Fruit fly (Drosophila melanogaster) whole organism, embryonic: ENCODE measurements around the gene eEF1alpha2.

Source experiments
- ATbp ChIP-seq: fragments of 200-800 bp; sonication (Bioruptor generic); optimal IDR thresholded peaks from 2 replicates; lab custom pipeline; 2017; ENCODE audit warnings: missing biosample characterization, mild to moderate bottlenecking, missing genetic modification characterization, missing genetic modification reagents
- Abd-B ChIP-seq: fragments of 200-800 bp; sonication (Bioruptor generic); optimal IDR thresholded peaks from 2 replicates; lab custom pipeline; 2018; ENCODE audit warnings: missing biosample characterization, mild to moderate bottlenecking, missing genetic modification characterization, moderate library complexity
- CG12155 ChIP-seq: fragments of 200-800 bp; sonication (Bioruptor generic); optimal IDR thresholded peaks from 3 replicates; lab custom pipeline; 2016; ENCODE audit warnings: missing biosample characterization, missing genetic modification characterization
- CG12659 ChIP-seq: fragments of 200-800 bp; sonication (Bioruptor generic); optimal IDR thresholded peaks from 3 replicates; lab custom pipeline; 2017; ENCODE audit warnings: mild to moderate bottlenecking, missing biosample characterization, missing genetic modification reagents, missing genetic modification characterization
- CG12769 ChIP-seq: fragments of 200-800 bp; sonication (Bioruptor generic); optimal IDR thresholded peaks from 2 replicates; lab custom pipeline; 2019; ENCODE audit warnings: missing biosample characterization, mild to moderate bottlenecking, missing genetic modification characterization, moderate library complexity
- CG13775 ChIP-seq: fragments of 200-800 bp; sonication (Bioruptor generic); optimal IDR thresholded peaks from 3 replicates; lab custom pipeline; 2017; ENCODE audit warnings: missing biosample characterization, mild to moderate bottlenecking, missing genetic modification characterization
- CG15601 ChIP-seq: fragments of 200-800 bp; sonication (Bioruptor generic); optimal IDR thresholded peaks from 3 replicates; lab custom pipeline; 2019; ENCODE audit warnings: missing biosample characterization, mild to moderate bottlenecking, missing genetic modification characterization, moderate library complexity
- CG17359 ChIP-seq: fragments of 200-800 bp; sonication (Bioruptor generic); optimal IDR thresholded peaks from 3 replicates; lab custom pipeline; 2018; ENCODE audit warnings: missing biosample characterization, mild to moderate bottlenecking, missing genetic modification characterization, moderate library complexity
- CG18476 ChIP-seq: fragments of 200-800 bp; sonication (Bioruptor generic); optimal IDR thresholded peaks from 2 replicates; lab custom pipeline; 2016; ENCODE audit warnings: missing biosample characterization, mild to moderate bottlenecking, missing genetic modification characterization
- CG34224 ChIP-seq: fragments of 200-800 bp; sonication (Bioruptor generic); IDR thresholded peaks from 3 replicates; pipeline ENCODE4 v1.3.6; 2022; ENCODE audit warnings: missing biosample characterization, missing genetic modification characterization; ENCODE audit not compliant: partially characterized antibody
- CG34422 ChIP-seq: fragments of 200-800 bp; sonication (Bioruptor generic); IDR thresholded peaks from 3 replicates; pipeline ENCODE4 v1.3.6; 2022; ENCODE audit warnings: missing biosample characterization, missing genetic modification characterization
- CG4424 ChIP-seq: fragments of 200-800 bp; sonication (Bioruptor generic); optimal IDR thresholded peaks from 3 replicates; lab custom pipeline; 2016; ENCODE audit warnings: missing biosample characterization, missing genetic modification characterization
- CG7357 ChIP-seq: fragments of 200-800 bp; sonication (Bioruptor generic); IDR thresholded peaks from 3 replicates; pipeline ENCODE4 v1.3.6; 2022; ENCODE audit warnings: missing biosample characterization, missing genetic modification characterization
- CG8944 ChIP-seq: fragments of 200-800 bp; sonication (Bioruptor generic); optimal IDR thresholded peaks from 3 replicates; lab custom pipeline; 2016; ENCODE audit warnings: missing biosample characterization, missing genetic modification characterization
- CG9932 ChIP-seq: fragments of 200-800 bp; sonication (Bioruptor generic); IDR thresholded peaks from 2 replicates; pipeline ENCODE4 v1.3.6; 2022; ENCODE audit warnings: missing biosample characterization, missing genetic modification characterization
- CHES-1-like ChIP-seq: fragments of 200-800 bp; sonication (Bioruptor generic); optimal IDR thresholded peaks from 2 replicates; lab custom pipeline; 2016; ENCODE audit warnings: missing biosample characterization, missing genetic modification characterization
- D ChIP-seq, 2 experiments: fragments of 200-800 bp in 1 of 2; fragments of >200 bp in 1 of 2; sonication (Bioruptor generic) in 1 of 2; optimal IDR thresholded peaks; 2 replicates in 1 of 2; 3 replicates in 1 of 2; lab custom pipeline; 2017; ENCODE audit warnings: mild to moderate bottlenecking in 1 of 2, missing biosample characterization in 1 of 2, missing genetic modification characterization in 1 of 2, missing genetic modification reagents in 1 of 2
- D19B ChIP-seq: fragments of 200-800 bp; sonication (Bioruptor generic); optimal IDR thresholded peaks from 2 replicates; lab custom pipeline; 2017; ENCODE audit warnings: missing biosample characterization, mild to moderate bottlenecking, missing genetic modification characterization
- Dad ChIP-seq: fragments of 200-800 bp; sonication (Bioruptor generic); optimal IDR thresholded peaks from 3 replicates; lab custom pipeline; 2016; ENCODE audit warnings: missing biosample characterization, missing genetic modification characterization
- Deaf1 ChIP-seq: fragments of 200-800 bp; optimal IDR thresholded peaks from 3 replicates; lab custom pipeline; 2019; ENCODE audit warnings: missing biosample characterization, mild to moderate bottlenecking, missing genetic modification characterization, moderate library complexity
- Dek ChIP-seq: fragments of 200-800 bp; sonication (Bioruptor generic); optimal IDR thresholded peaks from 3 replicates; lab custom pipeline; 2019; ENCODE audit warnings: missing biosample characterization, mild to moderate bottlenecking, missing genetic modification characterization, moderate library complexity
- Dfd ChIP-seq, 2 experiments: fragments of >200 bp; optimal IDR thresholded peaks; 2 replicates each; lab custom pipeline; 2017; ENCODE audit warnings: missing biosample characterization in 2 of 2, missing genetic modification characterization in 2 of 2
- Dip2 ChIP-seq: fragments of 200-800 bp; sonication (Bioruptor generic); IDR thresholded peaks from 2 replicates; pipeline ENCODE4 v1.3.6; 2022; ENCODE audit warnings: missing biosample characterization, missing genetic modification characterization
- Doc2 ChIP-seq: fragments of 200-800 bp; sonication (Bioruptor generic); IDR thresholded peaks from 2 replicates; pipeline ENCODE4 v1.3.6; 2022; ENCODE audit warnings: missing biosample characterization, missing genetic modification characterization
- Doc3 ChIP-seq: fragments of 200-800 bp; sonication (Bioruptor generic); IDR thresholded peaks from 3 replicates; pipeline ENCODE4 v1.3.6; 2022; ENCODE audit warnings: missing biosample characterization, missing genetic modification characterization; ENCODE audit not compliant: partially characterized antibody
- Dref ChIP-seq: fragments of 200-800 bp; sonication (Bioruptor generic); IDR thresholded peaks from 2 replicates; pipeline ENCODE4 v1.3.6; 2022; ENCODE audit warnings: missing biosample characterization, missing genetic modification characterization
- HLH54F ChIP-seq: fragments of 200-800 bp; sonication (Bioruptor generic); optimal IDR thresholded peaks from 3 replicates; lab custom pipeline; 2016; ENCODE audit warnings: missing biosample characterization, missing genetic modification characterization
- Mrtf ChIP-seq: fragments of 200-800 bp; sonication (Bioruptor generic); IDR thresholded peaks from 3 replicates; pipeline ENCODE4 v1.3.6; 2022; ENCODE audit warnings: missing biosample characterization, missing genetic modification characterization
- NC2β ChIP-seq: fragments of 200-800 bp; sonication (Bioruptor generic); optimal IDR thresholded peaks from 2 replicates; lab custom pipeline; 2016; ENCODE audit warnings: missing biosample characterization, missing genetic modification characterization
- Neu2 ChIP-seq: fragments of 200-800 bp; sonication (Bioruptor generic); optimal IDR thresholded peaks from 3 replicates; lab custom pipeline; 2016; ENCODE audit warnings: missing biosample characterization, missing genetic modification characterization, borderline replicate concordance
- NfI ChIP-seq: fragments of 200-800 bp; sonication (Bioruptor generic); optimal IDR thresholded peaks from 3 replicates; lab custom pipeline; 2018; ENCODE audit warnings: missing biosample characterization, mild to moderate bottlenecking, missing genetic modification characterization, moderate library complexity
- Oaz ChIP-seq: fragments of 200-800 bp; sonication (Bioruptor generic); IDR thresholded peaks from 2 replicates; pipeline ENCODE4 v1.3.6; 2022; ENCODE audit warnings: missing biosample characterization, missing genetic modification characterization
- Side ChIP-seq: fragments of 200-800 bp; sonication (Bioruptor generic); optimal IDR thresholded peaks from 2 replicates; lab custom pipeline; 2016; ENCODE audit warnings: missing biosample characterization, missing genetic modification characterization
- Sox100B ChIP-seq: fragments of 200-800 bp; sonication (Bioruptor generic); optimal IDR thresholded peaks from 3 replicates; lab custom pipeline; 2018; ENCODE audit warnings: missing biosample characterization, mild to moderate bottlenecking, missing genetic modification characterization
- Trl ChIP-seq, 3 experiments: fragments of >200 bp in 2 of 3; fragments of 200-800 bp in 1 of 3; sonication (Bioruptor generic) in 1 of 3; optimal IDR thresholded peaks; 2 replicates in 1 of 3; 3 replicates in 2 of 3; lab custom pipeline; 2016 to 2017; ENCODE audit warnings: missing biosample characterization in 1 of 3, missing genetic modification characterization in 1 of 3
- Xrp1 ChIP-seq: fragments of 200-800 bp; sonication (Bioruptor generic); IDR thresholded peaks from 2 replicates; pipeline ENCODE4 v1.3.6; 2022; ENCODE audit warnings: missing biosample characterization, missing genetic modification characterization
- ato ChIP-seq: fragments of 200-800 bp; sonication (Bioruptor generic); IDR thresholded peaks from 2 replicates; pipeline ENCODE4 v1.3.6; 2022; ENCODE audit warnings: missing biosample characterization, missing genetic modification characterization; ENCODE audit not compliant: partially characterized antibody
- bowl ChIP-seq: fragments of 200-800 bp; sonication (Bioruptor generic); IDR thresholded peaks from 2 replicates; pipeline ENCODE4 v1.3.6; 2022; ENCODE audit warnings: missing biosample characterization, missing genetic modification characterization
- crol ChIP-seq: fragments of 200-800 bp; sonication (Bioruptor generic); IDR thresholded peaks from 2 replicates; pipeline ENCODE4 v1.3.6; 2022; ENCODE audit warnings: missing biosample characterization, missing genetic modification characterization
- dati ChIP-seq: fragments of 200-800 bp; sonication (Bioruptor generic); IDR thresholded peaks from 2 replicates; pipeline ENCODE4 v1.3.6; 2022; ENCODE audit warnings: missing biosample characterization, missing genetic modification characterization
- dmrt11E ChIP-seq: fragments of 200-800 bp; sonication (Bioruptor generic); optimal IDR thresholded peaks from 3 replicates; lab custom pipeline; 2018; ENCODE audit warnings: missing biosample characterization, mild to moderate bottlenecking, missing genetic modification characterization, moderate library complexity
- eyg ChIP-seq: fragments of 200-800 bp; sonication (Bioruptor generic); optimal IDR thresholded peaks from 3 replicates; lab custom pipeline; 2016; ENCODE audit warnings: missing biosample characterization, missing genetic modification characterization
- fd3F ChIP-seq: fragments of 200-800 bp; sonication (Bioruptor generic); optimal IDR thresholded peaks from 2 replicates; lab custom pipeline; 2018; ENCODE audit warnings: missing biosample characterization, mild to moderate bottlenecking, missing genetic modification characterization, moderate library complexity
- grau ChIP-seq: fragments of 200-800 bp; optimal IDR thresholded peaks from 3 replicates; lab custom pipeline; 2019; ENCODE audit warnings: missing biosample characterization, mild to moderate bottlenecking, missing genetic modification characterization, moderate library complexity
- gsb ChIP-seq: fragments of 200-800 bp; sonication (Bioruptor generic); IDR thresholded peaks from 2 replicates; pipeline ENCODE4 v1.3.6; 2022; ENCODE audit warnings: missing biosample characterization, missing genetic modification characterization
- her ChIP-seq: fragments of 200-800 bp; sonication (Bioruptor generic); optimal IDR thresholded peaks from 2 replicates; lab custom pipeline; 2016; ENCODE audit warnings: missing biosample characterization, missing genetic modification characterization
- kni ChIP-seq: fragments of 200-800 bp; sonication (Bioruptor generic); optimal IDR thresholded peaks from 3 replicates; lab custom pipeline; 2017; ENCODE audit warnings: mild to moderate bottlenecking, missing biosample characterization, missing genetic modification reagents, missing genetic modification characterization
- nerfin-1 ChIP-seq: fragments of 200-800 bp; sonication (Bioruptor generic); optimal IDR thresholded peaks from 3 replicates; lab custom pipeline; 2019; ENCODE audit warnings: missing biosample characterization, mild to moderate bottlenecking, missing genetic modification characterization, moderate library complexity
- usp ChIP-seq: fragments of >200 bp; optimal IDR thresholded peaks from 2 replicates; lab custom pipeline; 2017; ENCODE audit warnings: missing biosample characterization, missing genetic modification characterization
- wek ChIP-seq: fragments of 200-800 bp; sonication (Bioruptor generic); optimal IDR thresholded peaks from 3 replicates; lab custom pipeline; 2018; ENCODE audit warnings: missing biosample characterization, mild to moderate bottlenecking, missing genetic modification characterization, moderate library complexity
- zfh2 ChIP-seq: fragments of 200-800 bp; sonication (Bioruptor generic); optimal IDR thresholded peaks from 2 replicates; lab custom pipeline; 2016; ENCODE audit warnings: missing biosample characterization, missing genetic modification characterization

eEF1alpha2 gene

dm6 chr3R:31715713-31716024 is 22.6 kb upstream of the eEF1alpha2 start (continued):
- no peak for TF ChIP-seq grau (tag; lab: Kevin White, UChicago)
- no peak for TF ChIP-seq Abd-B (GFP tag; lab: Kevin White, UChicago)
- peak; percentile 46; the same call in 1 of the 2 replicates for TF ChIP-seq crol (GFP tag; lab: Robert Waterston, UW)
- peak in 1 of 2 experiments; percentile 74 for TF ChIP-seq Trl (optimal IDR thresholded peaks at IDR 0.05; lab: Kevin White, UChicago)
- TF ChIP-seq Trl (GFP tag; optimal IDR thresholded peaks at IDR 0.05; lab: Kevin White, UChicago), result no peak
- no peak for TF ChIP-seq fd3F (GFP tag; lab: Kevin White, UChicago)
- no peak for TF ChIP-seq D (optimal IDR thresholded peaks at IDR 0.05; lab: Kevin White, UChicago)
- TF ChIP-seq D (GFP tag; optimal IDR thresholded peaks at IDR 0.05; lab: Kevin White, UChicago), result no peak
- no peak for TF ChIP-seq CG12769 (tag; lab: Kevin White, UChicago)
- TF ChIP-seq ATbp, result no peak
- no peak for TF ChIP-seq CG7357 (GFP tag; lab: Robert Waterston, UW)
- no peak for TF ChIP-seq Dad
- TF ChIP-seq CHES-1-like (GFP tag; lab: Kevin White, UChicago), result no peak
- no peak for TF ChIP-seq NfI (GFP tag; lab: Kevin White, UChicago)
- TF ChIP-seq Sox100B (GFP tag; lab: Kevin White, UChicago), result no peak
- TF ChIP-seq CG15601 (tag; lab: Kevin White, UChicago), result no peak
- TF ChIP-seq CG18476 (GFP tag; lab: Kevin White, UChicago), result no peak
- TF ChIP-seq Oaz (GFP tag; lab: Robert Waterston, UW), result no peak
- no peak for TF ChIP-seq Dek
- no peak for TF ChIP-seq bowl (GFP tag; lab: Robert Waterston, UW)
- no peak for TF ChIP-seq zfh2
- TF ChIP-seq CG12659 (GFP tag; lab: Kevin White, UChicago), result no peak
- TF ChIP-seq Dip2 (GFP tag; lab: Robert Waterston, UW), result no peak
- no peak for TF ChIP-seq HLH54F (GFP tag; lab: Kevin White, UChicago)
- no peak for TF ChIP-seq nerfin-1 (tag; lab: Kevin White, UChicago)
- no peak for TF ChIP-seq dati (GFP tag; lab: Robert Waterston, UW)
- TF ChIP-seq CG13775 (GFP tag; lab: Kevin White, UChicago), result no peak
- no peak for TF ChIP-seq her (GFP tag; lab: Kevin White, UChicago)
- no peak for TF ChIP-seq Dfd (GFP tag; optimal IDR thresholded peaks at IDR 0.05; lab: Kevin White, UChicago)
- no peak for TF ChIP-seq CG12155 (GFP tag; lab: Kevin White, UChicago)
- no peak for TF ChIP-seq D19B (GFP tag; lab: Kevin White, UChicago)
- no peak for TF ChIP-seq gsb (GFP tag; lab: Robert Waterston, UW)
- no peak for TF ChIP-seq CG9932 (GFP tag; lab: Robert Waterston, UW)
- no peak for TF ChIP-seq CG34422 (GFP tag; lab: Robert Waterston, UW)
- no peak for TF ChIP-seq ato (GFP tag; lab: Robert Waterston, UW)
- TF ChIP-seq CG8944 (GFP tag; lab: Kevin White, UChicago), result no peak
- no peak for TF ChIP-seq eyg (GFP tag; lab: Kevin White, UChicago)
- no peak for TF ChIP-seq Neu2 (GFP tag; lab: Kevin White, UChicago)
- TF ChIP-seq wek, result no peak
- TF ChIP-seq CG4424 (GFP tag; lab: Kevin White, UChicago), result no peak
- TF ChIP-seq Mrtf (GFP tag; lab: Robert Waterston, UW), result no peak
- TF ChIP-seq CG17359 (tag; lab: Kevin White, UChicago), result no peak
- TF ChIP-seq Side (GFP tag; lab: Kevin White, UChicago), result no peak
- TF ChIP-seq usp, result no peak
- no peak for TF ChIP-seq Doc3
- TF ChIP-seq Deaf1 (tag; lab: Kevin White, UChicago), result no peak
- no peak for TF ChIP-seq Xrp1 (GFP tag; lab: Robert Waterston, UW)
- no peak for TF ChIP-seq dmrt11E
- TF ChIP-seq CG34224 (GFP tag; lab: Robert Waterston, UW), result no peak
- no peak for TF ChIP-seq Doc2 (GFP tag; lab: Robert Waterston, UW)
- no peak for TF ChIP-seq NC2β (GFP tag; lab: Kevin White, UChicago)
- no peak for TF ChIP-seq Dref (GFP tag; lab: Robert Waterston, UW)
- TF ChIP-seq kni (GFP tag; lab: Kevin White, UChicago), result peak; percentile 2
